Worm (Caenorhabditis elegans): ENCODE results near the gene col-12.

DNA sequence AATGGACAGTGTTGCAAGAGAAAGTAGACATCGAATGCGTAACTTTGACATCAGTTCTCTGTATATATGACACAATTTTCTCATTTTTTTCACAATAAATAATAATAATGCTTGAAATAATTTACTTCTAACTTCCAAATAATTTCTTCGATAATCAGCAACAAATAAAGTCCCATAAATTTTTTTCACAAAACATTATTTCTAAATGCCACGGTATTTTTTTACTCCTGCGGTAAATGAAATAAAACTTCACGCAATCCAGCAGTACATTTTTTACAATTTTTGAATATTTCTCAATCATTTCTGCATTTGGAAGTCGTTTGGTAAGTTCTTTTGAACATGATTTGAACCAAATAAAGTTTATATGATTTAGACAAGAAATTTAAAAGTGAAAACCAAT is 41.0 kb downstream of the col-12 start, which contains the start of gene spe-10:
- TF ChIP-seq flt-1 (GFP tag; IDR thresholded peaks at IDR 0.05) (no peak), ztf-29 (GFP tag; IDR thresholded peaks at IDR 0.05) (no peak), ztf-23 (GFP tag; IDR thresholded peaks at IDR 0.05) (no peak), klf-2 (GFP tag; conservative IDR thresholded peaks at IDR 0.05) (no peak), ref-1 (GFP tag; conservative IDR thresholded peaks at IDR 0.05) (no peak), tab-1 (GFP tag; IDR thresholded peaks at IDR 0.05) (no peak), T22C8.4 (GFP tag; IDR thresholded peaks at IDR 0.05) (no peak), med-1 (GFP tag; optimal IDR thresholded peaks at IDR 0.05; ENCODE audit: insufficient read depth) (no peak), cog-1 (tag; optimal IDR thresholded peaks at IDR 0.05) (no peak)
